Worm (Caenorhabditis elegans): ENCODE data around the gene srr-1.

DNA sequence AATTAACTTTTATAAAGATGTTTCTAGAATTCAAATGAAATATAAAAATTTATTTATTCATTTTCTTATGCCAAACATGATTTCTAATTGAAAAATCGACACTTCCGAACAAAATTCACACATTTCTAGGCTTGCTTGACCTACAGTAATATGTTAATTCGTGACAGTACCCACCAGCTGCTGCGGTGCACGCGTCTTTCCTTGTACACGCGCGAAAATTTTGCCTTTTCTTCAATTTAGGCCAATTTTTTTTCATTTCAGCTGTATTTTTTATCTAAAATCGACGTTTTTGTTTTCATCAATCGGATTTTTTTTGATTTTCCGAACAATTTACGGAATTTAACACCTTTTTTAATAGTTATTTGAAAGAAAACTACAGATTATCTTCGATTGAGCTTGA lies 53.5 kb downstream of the srr-1 start:
- TF ChIP-seq crh-2 (tag; optimal IDR thresholded peaks at IDR 0.05) (no peak), nhr-237 (tag; optimal IDR thresholded peaks at IDR 0.05) (no peak), sem-4 (tag; optimal IDR thresholded peaks at IDR 0.05) (no peak), snpc-4 (tag; optimal IDR thresholded peaks at IDR 0.05) (no peak), zag-1 (tag; optimal IDR thresholded peaks at IDR 0.05) (no peak), ceh-16 (tag; optimal IDR thresholded peaks at IDR 0.05) (no peak), ztf-4 (tag; optimal IDR thresholded peaks at IDR 0.05) (no peak), sma-3 (GFP tag; optimal IDR thresholded peaks at IDR 0.05) (no peak)

Data from whole organism, L2 larva.